Fruit fly (Drosophila melanogaster) whole organism, wandering third instar larva: Measurements from ENCODE around the gene CG18754.
A peak's percentile ranks its signal among the peaks of the same experiment; 100 is the strongest.

Experiments used
- Abd-B ChIP-seq: fragments of >200 bp; optimal IDR thresholded peaks from 2 replicates; lab custom pipeline; 2017; ENCODE audit warnings: missing biosample characterization, missing genetic modification characterization
- CG32264 ChIP-seq: fragments of 200-800 bp; sonication (Bioruptor generic); optimal IDR thresholded peaks from 2 replicates; lab custom pipeline; 2016; ENCODE audit warnings: missing biosample characterization, missing genetic modification characterization
- CG9705 ChIP-seq: fragments of 200-800 bp; sonication (Bioruptor generic); optimal IDR thresholded peaks from 2 replicates; lab custom pipeline; 2018; ENCODE audit warnings: missing biosample characterization, mild to moderate bottlenecking, missing genetic modification characterization
- CrebA ChIP-seq: fragments of 200-800 bp; sonication (Bioruptor generic); optimal IDR thresholded peaks from 2 replicates; lab custom pipeline; 2016; ENCODE audit warnings: missing biosample characterization, mild to moderate bottlenecking, missing genetic modification characterization, borderline replicate concordance
- Dfd ChIP-seq: fragments of >200 bp; optimal IDR thresholded peaks from 2 replicates; lab custom pipeline; 2017; ENCODE audit warnings: missing biosample characterization, missing genetic modification characterization
- Dif ChIP-seq: fragments of 200-275, 200-300 bp; sonication (Bioruptor generic); optimal IDR thresholded peaks from 2 replicates; lab custom pipeline; 2018; ENCODE audit warnings: missing biosample characterization, missing genetic modification characterization; ENCODE audit not compliant: partially characterized antibody
- GATAd ChIP-seq: sonication (Bioruptor generic); optimal IDR thresholded peaks from 2 replicates; lab custom pipeline; 2016; ENCODE audit warnings: missing biosample characterization, missing genetic modification characterization
- HLH106 ChIP-seq: fragments of 200-800 bp; optimal IDR thresholded peaks from 3 replicates; lab custom pipeline; 2019; ENCODE audit warnings: missing biosample characterization, mild to moderate bottlenecking, missing genetic modification characterization, moderate library complexity
- Hnf4 ChIP-seq: fragments of 200-800 bp; sonication (Bioruptor generic); optimal IDR thresholded peaks from 2 replicates; lab custom pipeline; 2016; ENCODE audit warnings: missing biosample characterization, mild to moderate bottlenecking, missing genetic modification characterization
- Hr78 ChIP-seq: fragments of >200 bp; optimal IDR thresholded peaks from 2 replicates; lab custom pipeline; 2017; ENCODE audit warnings: missing biosample characterization, missing genetic modification characterization
- Hr83 ChIP-seq: fragments of 200-300 bp; sonication (Bioruptor generic); optimal IDR thresholded peaks from 2 replicates; lab custom pipeline; 2016; ENCODE audit warnings: missing biosample characterization, mild to moderate bottlenecking, missing genetic modification characterization, moderate library complexity; ENCODE audit not compliant: poor library complexity, severe bottlenecking
- Jra ChIP-seq: sonication (Bioruptor generic); optimal IDR thresholded peaks from 2 replicates; lab custom pipeline; 2016; ENCODE audit warnings: missing biosample characterization, missing genetic modification characterization
- Mio ChIP-seq: sonication (Bioruptor generic); optimal IDR thresholded peaks from 2 replicates; lab custom pipeline; 2016; ENCODE audit warnings: missing biosample characterization, missing genetic modification characterization
- Myc ChIP-seq: fragments of >200 bp; optimal IDR thresholded peaks from 2 replicates; lab custom pipeline; 2017
- N ChIP-seq: fragments of >200 bp; optimal IDR thresholded peaks from 2 replicates; lab custom pipeline; 2018; ENCODE audit warnings: missing biosample characterization, missing external identifiers, missing genetic modification characterization
- OdsH ChIP-seq: fragments of 200-800 bp; sonication (Bioruptor generic); optimal IDR thresholded peaks from 2 replicates; lab custom pipeline; 2016; ENCODE audit warnings: missing biosample characterization, mild to moderate bottlenecking, missing genetic modification characterization
- Rel ChIP-seq, 2 experiments: fragments of 200-800 bp; sonication (Bioruptor generic) in 1 of 2; optimal IDR thresholded peaks; 2 replicates in 1 of 2; 3 replicates in 1 of 2; lab custom pipeline; 2016 to 2019; ENCODE audit warnings: mild to moderate bottlenecking in 2 of 2, missing biosample characterization in 2 of 2, missing genetic modification characterization in 2 of 2, moderate library complexity in 1 of 2
- Sp1 ChIP-seq: fragments of 200-800 bp; sonication (Bioruptor generic); optimal IDR thresholded peaks from 3 replicates; lab custom pipeline; 2019; ENCODE audit warnings: missing biosample characterization, mild to moderate bottlenecking, missing genetic modification characterization, moderate library complexity
- Vsx2 ChIP-seq: fragments of 200-300, 225-300 bp; sonication (Bioruptor generic); optimal IDR thresholded peaks from 2 replicates; lab custom pipeline; 2018; ENCODE audit warnings: missing biosample characterization, missing genetic modification characterization; ENCODE audit not compliant: partially characterized antibody
- br ChIP-seq: fragments of 200-800 bp; sonication (Bioruptor generic); optimal IDR thresholded peaks from 2 replicates; lab custom pipeline; 2016; ENCODE audit warnings: missing biosample characterization, missing genetic modification characterization
- brk ChIP-seq: fragments of 200-800 bp; sonication (Bioruptor generic); optimal IDR thresholded peaks from 2 replicates; lab custom pipeline; 2016; ENCODE audit warnings: missing biosample characterization, mild to moderate bottlenecking, missing genetic modification characterization
- dl ChIP-seq, 2 experiments: fragments of 175-275, 200-275 bp in 1 of 2; fragments of 200-275 bp in 1 of 2; sonication (Bioruptor generic); optimal IDR thresholded peaks; lab custom pipeline; 2018; ENCODE audit warnings: mild to moderate bottlenecking in 2 of 2, missing biosample characterization in 2 of 2, missing genetic modification characterization in 2 of 2, moderate library complexity in 2 of 2; ENCODE audit not compliant: partially characterized antibody in 2 of 2, insufficient read depth in 1 of 2
- dmrt93B ChIP-seq: fragments of 200-800 bp; sonication (Bioruptor generic); optimal IDR thresholded peaks from 2 replicates; lab custom pipeline; 2018; ENCODE audit warnings: missing biosample characterization, mild to moderate bottlenecking, missing genetic modification characterization
- dsf ChIP-seq: sonication (Bioruptor generic); optimal IDR thresholded peaks from 2 replicates; lab custom pipeline; 2016; ENCODE audit warnings: missing biosample characterization, missing genetic modification characterization, borderline replicate concordance
- ey ChIP-seq: fragments of 200-800 bp; sonication (Bioruptor generic); optimal IDR thresholded peaks from 2 replicates; lab custom pipeline; 2016; ENCODE audit warnings: missing biosample characterization, missing genetic modification characterization
- foxo ChIP-seq, 2 experiments: fragments of 200-800 bp; sonication (Bioruptor generic); optimal IDR thresholded peaks; 2 replicates in 1 of 2; 3 replicates in 1 of 2; lab custom pipeline; 2016 to 2017; ENCODE audit warnings: missing biosample characterization in 2 of 2, missing genetic modification characterization in 2 of 2
- fru ChIP-seq: fragments of 200-800 bp; sonication (Bioruptor generic); optimal IDR thresholded peaks from 3 replicates; lab custom pipeline; 2016; ENCODE audit warnings: missing biosample characterization, mild to moderate bottlenecking, missing genetic modification characterization
- h ChIP-seq: fragments of 200-800 bp; sonication (Bioruptor generic); optimal IDR thresholded peaks from 3 replicates; lab custom pipeline; 2016; ENCODE audit warnings: missing biosample characterization, mild to moderate bottlenecking, missing genetic modification characterization
- jim ChIP-seq: fragments of 175-275, 200-325 bp; sonication (Bioruptor generic); optimal IDR thresholded peaks from 2 replicates; lab custom pipeline; 2016; ENCODE audit warnings: missing biosample characterization, mild to moderate bottlenecking, missing genetic modification characterization
- lola ChIP-seq: fragments of >200 bp; optimal IDR thresholded peaks from 2 replicates; lab custom pipeline; 2017; ENCODE audit warnings: missing biosample characterization, missing genetic modification characterization
- pan ChIP-seq: fragments of >200 bp; optimal IDR thresholded peaks from 2 replicates; lab custom pipeline; 2017
- psq ChIP-seq: fragments of 200-800 bp; sonication (Bioruptor generic); optimal IDR thresholded peaks from 3 replicates; lab custom pipeline; 2017; ENCODE audit warnings: missing biosample characterization, mild to moderate bottlenecking, missing genetic modification characterization, moderate library complexity
- rgr ChIP-seq: fragments of 200-800 bp; sonication (Bioruptor generic); optimal IDR thresholded peaks from 3 replicates; lab custom pipeline; 2016; ENCODE audit warnings: missing biosample characterization, mild to moderate bottlenecking, missing genetic modification characterization
- sage ChIP-seq: fragments of 200-800 bp; sonication (Bioruptor generic); optimal IDR thresholded peaks from 2 replicates; lab custom pipeline; 2016; ENCODE audit warnings: missing biosample characterization, mild to moderate bottlenecking, missing genetic modification characterization
- sv ChIP-seq: fragments of 200-800 bp; sonication (Bioruptor generic); optimal IDR thresholded peaks from 3 replicates; lab custom pipeline; 2016; ENCODE audit warnings: missing biosample characterization, missing genetic modification characterization
- tai ChIP-seq: sonication (Bioruptor generic); optimal IDR thresholded peaks from 2 replicates; lab custom pipeline; 2016; ENCODE audit warnings: missing biosample characterization, missing genetic modification characterization
- usp ChIP-seq: fragments of >200 bp; optimal IDR thresholded peaks from 2 replicates; lab custom pipeline; 2017; ENCODE audit warnings: missing biosample characterization, missing genetic modification characterization
- woc ChIP-seq: sonication (Bioruptor generic); optimal IDR thresholded peaks from 2 replicates; lab custom pipeline; 2016; ENCODE audit warnings: missing biosample characterization, mild to moderate bottlenecking, missing genetic modification characterization

The CG18754 gene

DNA sequence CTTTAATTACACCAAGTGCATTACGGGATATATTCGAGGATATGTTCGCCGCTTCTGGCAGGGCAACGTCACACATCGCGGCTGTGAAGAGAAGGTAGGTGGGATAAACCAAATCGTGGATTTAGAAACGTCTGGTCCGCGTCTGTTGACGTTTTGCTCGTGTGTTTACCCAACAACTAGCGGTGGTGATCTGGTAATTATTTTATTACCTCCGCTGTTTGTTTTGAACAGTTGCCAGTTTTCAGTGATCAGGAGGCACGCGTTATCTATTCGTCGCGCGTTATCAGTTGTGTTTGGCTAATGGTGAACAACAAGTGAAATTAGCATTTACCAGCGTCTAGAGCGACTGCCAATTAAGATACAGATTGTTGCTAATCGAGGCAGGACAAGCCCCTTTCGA lies 45.2 kb downstream of the CG18754 start:
- no peak for TF ChIP-seq sv (GFP tag; lab: Kevin White, UChicago)
- TF ChIP-seq Dif (GFP tag; lab: Kevin White, UChicago): no peak
- TF ChIP-seq tai (GFP tag; lab: Kevin White, UChicago): no peak
- no peak for TF ChIP-seq Dfd (GFP tag; lab: Kevin White, UChicago)
- peak; percentile 15 for TF ChIP-seq rgr (GFP tag; lab: Kevin White, UChicago)
- TF ChIP-seq brk (GFP tag; lab: Kevin White, UChicago): no peak
- no peak for TF ChIP-seq fru (GFP tag; lab: Kevin White, UChicago)
- TF ChIP-seq Hr83 (GFP tag; lab: Kevin White, UChicago): peak; percentile 24
- TF ChIP-seq ey (GFP tag; lab: Kevin White, UChicago): no peak
- no peak for TF ChIP-seq Jra (GFP tag; lab: Kevin White, UChicago)
- TF ChIP-seq Hnf4 (GFP tag; lab: Kevin White, UChicago): no peak

DNA sequence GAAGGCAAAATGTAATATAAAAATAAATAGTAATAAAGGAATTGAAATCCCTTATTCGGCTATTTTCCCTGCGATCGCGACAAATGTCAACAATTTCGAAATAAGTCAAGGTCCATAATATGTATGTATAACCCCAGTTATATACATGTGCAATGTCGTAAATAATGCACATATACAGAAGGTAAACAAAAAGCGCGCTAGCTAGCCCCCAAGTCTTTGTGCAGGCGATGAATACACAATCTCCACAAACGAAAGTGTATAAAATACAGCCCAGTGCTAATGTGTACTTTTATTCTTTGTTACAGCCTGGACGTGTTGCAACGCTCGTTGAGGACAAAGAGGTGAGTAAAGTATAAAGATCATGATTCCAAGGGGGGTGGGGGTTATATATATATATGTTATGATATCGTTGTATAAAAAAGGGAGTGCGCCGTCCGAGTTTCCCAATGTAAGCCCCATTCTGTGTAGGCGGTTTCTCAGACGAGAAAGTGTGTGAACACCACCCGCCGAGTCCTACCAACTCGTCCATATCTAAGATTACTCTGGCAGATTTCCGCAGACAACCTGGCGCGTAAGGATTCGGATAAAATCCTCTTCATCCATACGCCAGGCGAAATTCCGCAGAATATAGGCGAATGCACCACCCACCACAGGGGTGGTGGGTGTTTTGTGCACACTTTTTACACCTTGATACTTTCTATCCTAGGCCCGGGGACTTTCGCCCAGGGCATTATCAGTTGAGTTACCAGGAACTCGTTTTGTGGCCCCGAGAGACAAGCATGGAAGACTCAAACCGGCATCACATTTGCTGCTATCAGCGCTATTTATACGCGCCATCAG lies 46.0 kb downstream of the CG18754 start:
- TF ChIP-seq Vsx2 (GFP tag; lab: Kevin White, UChicago) (no peak), Mio (no peak), brk (GFP tag; lab: Kevin White, UChicago) (peak; percentile 52), HLH106 (peak; percentile 8), Jra (GFP tag; lab: Kevin White, UChicago) (no peak), Hr78 (GFP tag; lab: Kevin White, UChicago) (no peak), sv (GFP tag; lab: Kevin White, UChicago) (no peak), rgr (GFP tag; lab: Kevin White, UChicago) (no peak), Hr83 (GFP tag; lab: Kevin White, UChicago) (no peak), N (GFP tag; lab: Kevin White, UChicago) (no peak), woc (GFP tag; lab: Kevin White, UChicago) (no peak), dl (GFP tag; optimal IDR thresholded peaks at IDR 0.05; lab: Kevin White, UChicago; ENCODE audit: insufficient read depth in 1 of 2, partially characterized antibody in 2 of 2) (no peak), usp (GFP tag; lab: Kevin White, UChicago) (no peak), Dfd (GFP tag; lab: Kevin White, UChicago) (no peak), Sp1 (GFP tag; lab: Kevin White, UChicago) (peak; percentile 9), CG9705 (GFP tag; lab: Kevin White, UChicago) (no peak), fru (GFP tag; lab: Kevin White, UChicago) (peak; percentile 14), dmrt93B (GFP tag; lab: Kevin White, UChicago) (no peak), Rel (GFP tag; optimal IDR thresholded peaks at IDR 0.05; lab: Kevin White, UChicago) (no peak), Rel (tag; optimal IDR thresholded peaks at IDR 0.05; lab: Kevin White, UChicago) (peak; percentile 5), Myc (lab: Kevin White, UChicago) (no peak), OdsH (no peak), lola (no peak), Hnf4 (GFP tag; lab: Kevin White, UChicago) (peak; percentile 2), tai (GFP tag; lab: Kevin White, UChicago) (no peak), Dif (GFP tag; lab: Kevin White, UChicago) (peak; percentile 40), dsf (GFP tag; lab: Kevin White, UChicago) (no peak), Abd-B (GFP tag; lab: Kevin White, UChicago) (no peak), ey (GFP tag; lab: Kevin White, UChicago) (no peak), GATAd (GFP tag; lab: Kevin White, UChicago) (no peak), CrebA (no peak), h (GFP tag; lab: Kevin White, UChicago) (peak; percentile 40), sage (GFP tag; lab: Kevin White, UChicago) (no peak), jim (GFP tag; lab: Kevin White, UChicago) (no peak), pan (lab: Kevin White, UChicago) (no peak), foxo (GFP tag; optimal IDR thresholded peaks at IDR 0.05; lab: Kevin White, UChicago) (peak in 1 of 2 experiments; percentile 15), CG32264 (GFP tag; lab: Kevin White, UChicago) (no peak), br (GFP tag; lab: Kevin White, UChicago) (peak; percentile 14), psq (GFP tag; lab: Kevin White, UChicago) (no peak)
- TF ChIP-seq, all 38 proteins: peak for 10
